Fruit fly (Drosophila melanogaster) S2 (cell line): ENCODE data around the gene DnaJ-H.

Experiments used
- CG8478 ChIP-seq: fragments of >200 bp; optimal IDR thresholded peaks from 2 replicates; lab custom pipeline; 2018
- CTCF ChIP-seq, 2 experiments: fragments of >200 bp; optimal IDR thresholded peaks; 2 replicates each; lab custom pipeline; 2018

The DnaJ-H gene

DNA sequence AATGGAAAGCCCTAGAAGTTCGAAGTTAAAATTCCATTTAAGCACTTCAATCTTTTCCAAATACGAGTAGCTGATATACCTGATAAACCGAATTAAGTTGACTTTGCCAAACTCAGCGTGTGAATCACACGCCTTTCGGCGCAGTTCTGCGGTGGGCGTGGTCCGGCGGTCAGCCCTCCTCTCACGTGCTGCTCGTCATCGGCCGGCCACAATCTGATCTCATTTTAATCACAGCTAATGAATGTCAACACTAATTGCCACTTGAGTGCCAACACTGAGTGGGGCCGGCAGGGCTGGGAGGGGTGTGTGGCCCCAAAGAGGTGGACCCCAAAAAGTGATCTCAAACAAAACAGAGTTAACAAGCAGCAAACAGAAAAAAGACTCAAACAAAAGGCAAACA, 29.9 kb downstream of the DnaJ-H start:
- TF ChIP-seq CG8478 (lab: Kevin White, UChicago) (no peak), CTCF (optimal IDR thresholded peaks at IDR 0.05; lab: Kevin White, UChicago) (no peak)

DNA sequence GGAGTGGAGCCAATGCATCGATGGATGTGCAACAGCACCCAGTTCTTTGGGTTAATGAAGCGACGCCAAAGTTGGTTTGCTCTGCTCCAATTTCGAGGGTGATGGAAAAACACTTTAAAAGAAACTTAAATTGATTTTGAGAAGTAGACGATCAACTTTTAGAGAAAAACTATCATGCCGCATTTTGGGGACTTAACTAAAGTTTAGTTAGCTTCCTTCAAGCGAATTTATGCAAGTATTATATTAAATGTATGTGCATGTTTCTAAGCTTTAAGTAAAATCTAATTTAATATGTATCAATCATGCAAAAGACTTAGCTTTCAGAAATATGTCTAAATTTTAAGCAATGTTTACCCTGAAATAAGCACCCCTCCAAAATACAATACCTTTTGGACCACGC, 35.6 kb downstream of the DnaJ-H start, which contains the start of gene CG5122:
TSS of gene CG5122 (plus strand) at position 301 of the 400 bp plus-strand sequence.
- TF ChIP-seq CG8478 (lab: Kevin White, UChicago) (no peak), CTCF (optimal IDR thresholded peaks at IDR 0.05; lab: Kevin White, UChicago) (no peak)

DNA sequence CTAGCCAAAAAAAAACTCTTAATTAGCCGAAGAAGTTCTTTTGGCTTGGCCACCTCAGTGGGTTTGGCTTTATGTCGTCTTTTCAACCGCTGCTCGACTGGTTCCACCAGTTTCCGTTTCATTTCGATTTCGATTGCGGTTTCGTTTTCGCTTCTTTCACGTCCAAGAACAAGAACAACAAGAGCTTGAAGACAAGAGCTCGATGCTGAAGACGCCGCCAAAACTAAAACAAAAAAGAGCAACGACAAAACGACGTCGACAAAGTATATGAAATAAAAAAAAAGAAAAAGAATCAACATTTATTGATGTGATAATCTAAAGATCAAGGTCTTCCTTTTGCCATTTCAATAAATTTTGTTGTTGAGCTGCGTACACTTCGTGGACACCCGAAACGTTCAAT, 43.3 kb downstream of the DnaJ-H start:
- TF ChIP-seq CTCF (optimal IDR thresholded peaks at IDR 0.05; lab: Kevin White, UChicago), result no peak
- no peak for TF ChIP-seq CG8478 (lab: Kevin White, UChicago)

dm6 chr2L:13119034-13119433, 46.8 kb downstream of the DnaJ-H start, which contains the start of the genes CG44198 and CG43050:
CG44198 (minus strand) TSS chr2L:13119134.
CG43050 (plus strand) TSS chr2L:13119294.
- no peak for TF ChIP-seq CG8478 (lab: Kevin White, UChicago)
- no peak for TF ChIP-seq CTCF (optimal IDR thresholded peaks at IDR 0.05; lab: Kevin White, UChicago)

- TF ChIP-seq CG8478 (lab: Kevin White, UChicago) (no peak), CTCF (optimal IDR thresholded peaks at IDR 0.05; lab: Kevin White, UChicago) (no peak)
Observed at dm6 chr2L:13116738-13117137, 49.1 kb downstream of the DnaJ-H start.

- no peak for TF ChIP-seq CG8478 (lab: Kevin White, UChicago)
- no peak for TF ChIP-seq CTCF (optimal IDR thresholded peaks at IDR 0.05; lab: Kevin White, UChicago)
Observed at dm6 chr2L:13113580-13113979, 52.3 kb downstream of the DnaJ-H start.
